Worm (Caenorhabditis elegans): ENCODE measurements around the gene F29A7.3.

- TF ChIP-seq ham-2 (GFP tag; optimal IDR thresholded peaks at IDR 0.05), result no peak
- TF ChIP-seq cnd-1 (tag; optimal IDR thresholded peaks at IDR 0.05), result no peak
Measured at ce11 chrII:2739619-2740018, 13.5 kb upstream of the F29A7.3 start, which contains the start of gene T05A8.6.
